Worm (Caenorhabditis elegans) whole organism, L2 larva: ENCODE results near the gene adh-5.

Source experiments
- C34F6.9 ChIP-seq: fragments of 150-350 bp; optimal IDR thresholded peaks from 2 replicates; lab custom pipeline; 2014; ENCODE audit warnings: missing biosample characterization, missing genetic modification characterization
- R02D3.7 ChIP-seq: fragments of 150-350 bp; optimal IDR thresholded peaks from 2 replicates; lab custom pipeline; 2014; ENCODE audit warnings: missing biosample characterization, missing genetic modification characterization
- Y55F3AM.14 ChIP-seq: fragments of 200-800 bp; sonication (Bioruptor generic); optimal IDR thresholded peaks from 2 replicates; lab custom pipeline; 2018; ENCODE audit warnings: mild to moderate bottlenecking, missing genetic modification characterization, missing compliant biosample characterization
- ZK546.5 ChIP-seq: sonication (generic microtip); optimal IDR thresholded peaks from 2 replicates; lab custom pipeline; 2017; ENCODE audit warnings: missing biosample characterization, missing genetic modification characterization
- alr-1 ChIP-seq: fragments of 150-350 bp; optimal IDR thresholded peaks from 2 replicates; lab custom pipeline; 2014; ENCODE audit warnings: missing biosample characterization, missing genetic modification characterization
- aly-2 ChIP-seq: fragments of 150-350 bp; optimal IDR thresholded peaks from 2 replicates; lab custom pipeline; 2014; ENCODE audit warnings: missing biosample characterization, missing genetic modification characterization
- blmp-1 ChIP-seq: sonication (generic microtip); optimal IDR thresholded peaks from 2 replicates; lab custom pipeline; 2017; ENCODE audit warnings: missing genetic modification characterization, mild to moderate bottlenecking, missing compliant biosample characterization, antibody characterized with exemption, moderate library complexity; ENCODE audit not compliant: insufficient read depth
- ceh-82 ChIP-seq: fragments of 150-350 bp; optimal IDR thresholded peaks from 2 replicates; lab custom pipeline; 2014; ENCODE audit warnings: missing biosample characterization, missing genetic modification characterization
- crh-2 ChIP-seq: sonication (generic microtip); optimal IDR thresholded peaks from 2 replicates; lab custom pipeline; 2017; ENCODE audit warnings: missing biosample characterization, missing genetic modification characterization
- dmd-4 ChIP-seq: sonication (generic microtip); optimal IDR thresholded peaks from 2 replicates; lab custom pipeline; 2017; ENCODE audit warnings: missing biosample characterization, missing genetic modification characterization
- egl-27 ChIP-seq: sonication (generic microtip); optimal IDR thresholded peaks from 3 replicates; lab custom pipeline; 2017; ENCODE audit warnings: missing biosample characterization, missing genetic modification reagents, missing genetic modification characterization
- elt-1 ChIP-seq: fragments of 150-350 bp; optimal IDR thresholded peaks from 2 replicates; lab custom pipeline; 2014; ENCODE audit warnings: missing biosample characterization, missing genetic modification characterization
- fos-1 ChIP-seq: fragments of 150-350 bp; optimal IDR thresholded peaks from 2 replicates; lab custom pipeline; 2014; ENCODE audit warnings: missing biosample characterization, missing genetic modification characterization
- gmeb-1 ChIP-seq: fragments of 150-350 bp; optimal IDR thresholded peaks from 2 replicates; lab custom pipeline; 2014; ENCODE audit warnings: missing biosample characterization, missing genetic modification characterization
- lin-11 ChIP-seq: fragments of 150-350 bp; sonication (generic microtip); optimal IDR thresholded peaks from 2 replicates; lab custom pipeline; 2014; ENCODE audit warnings: missing biosample characterization, missing genetic modification characterization, inconsistent platforms, mixed read lengths
- lin-13 ChIP-seq: fragments of 150-350 bp; optimal IDR thresholded peaks from 2 replicates; lab custom pipeline; 2014; ENCODE audit warnings: missing biosample characterization, missing genetic modification reagents, missing genetic modification characterization
- lsy-2 ChIP-seq, 2 experiments: fragments of 150-350 bp in 1 of 2; sonication (generic microtip) in 1 of 2; optimal IDR thresholded peaks; 2 replicates each; lab custom pipeline; 2014 to 2017; ENCODE audit warnings: missing biosample characterization in 2 of 2, missing genetic modification characterization in 2 of 2
- mab-5 ChIP-seq: fragments of 150-350 bp; optimal IDR thresholded peaks from 2 replicates; lab custom pipeline; 2014; ENCODE audit warnings: missing biosample characterization, missing genetic modification characterization
- nhr-10 ChIP-seq: sonication (generic microtip); optimal IDR thresholded peaks from 2 replicates; lab custom pipeline; 2017; ENCODE audit warnings: missing biosample characterization, missing genetic modification characterization
- nhr-11 ChIP-seq: fragments of 150-350 bp; optimal IDR thresholded peaks from 2 replicates; lab custom pipeline; 2014; ENCODE audit warnings: missing biosample characterization, missing genetic modification characterization
- nhr-12 ChIP-seq: fragments of 150-350 bp; optimal IDR thresholded peaks from 2 replicates; lab custom pipeline; 2014; ENCODE audit warnings: missing biosample characterization, missing genetic modification characterization
- nhr-129 ChIP-seq: fragments of 150-350 bp; optimal IDR thresholded peaks from 2 replicates; lab custom pipeline; 2014; ENCODE audit warnings: missing biosample characterization, missing genetic modification characterization
- nhr-21 ChIP-seq: fragments of 150-350 bp; optimal IDR thresholded peaks from 2 replicates; lab custom pipeline; 2014; ENCODE audit warnings: missing biosample characterization, missing genetic modification characterization
- nhr-23 ChIP-seq: fragments of 150-350 bp; optimal IDR thresholded peaks from 2 replicates; lab custom pipeline; 2014; ENCODE audit warnings: missing biosample characterization, missing genetic modification reagents, missing genetic modification characterization
- nhr-237 ChIP-seq: fragments of 150-350 bp; optimal IDR thresholded peaks from 2 replicates; lab custom pipeline; 2014; ENCODE audit warnings: missing biosample characterization, missing genetic modification characterization
- nhr-6 ChIP-seq: fragments of 150-350 bp; optimal IDR thresholded peaks from 2 replicates; lab custom pipeline; 2014; ENCODE audit warnings: missing biosample characterization, missing genetic modification characterization
- nhr-77 ChIP-seq: fragments of 150-350 bp; optimal IDR thresholded peaks from 2 replicates; lab custom pipeline; 2014; ENCODE audit warnings: missing biosample characterization, missing genetic modification characterization
- peb-1 ChIP-seq: fragments of 150-350 bp; optimal IDR thresholded peaks from 2 replicates; lab custom pipeline; 2014; ENCODE audit warnings: missing biosample characterization, missing genetic modification characterization
- sem-4 ChIP-seq: fragments of 150-350 bp; optimal IDR thresholded peaks from 2 replicates; lab custom pipeline; 2014; ENCODE audit warnings: missing biosample characterization, missing genetic modification reagents, missing genetic modification characterization
- snpc-4 ChIP-seq: fragments of 150-350 bp; optimal IDR thresholded peaks from 2 replicates; lab custom pipeline; 2014; ENCODE audit warnings: missing biosample characterization, missing genetic modification characterization
- unc-39 ChIP-seq: fragments of 150-350 bp; optimal IDR thresholded peaks from 2 replicates; lab custom pipeline; 2014; ENCODE audit warnings: missing biosample characterization, missing genetic modification characterization
- unc-55 ChIP-seq: fragments of 150-350 bp; sonication (generic microtip); optimal IDR thresholded peaks from 3 replicates; lab custom pipeline; 2014; ENCODE audit warnings: missing biosample characterization, missing genetic modification reagents, missing genetic modification characterization
- unc-62 ChIP-seq: fragments of 150-350 bp; optimal IDR thresholded peaks from 2 replicates; lab custom pipeline; 2014; ENCODE audit warnings: missing biosample characterization, missing genetic modification reagents, missing genetic modification characterization
- zag-1 ChIP-seq: fragments of 150-350 bp; optimal IDR thresholded peaks from 2 replicates; lab custom pipeline; 2014; ENCODE audit warnings: missing biosample characterization, missing genetic modification characterization
- ztf-1 ChIP-seq: fragments of 200-800 bp; sonication (Bioruptor generic); conservative IDR thresholded peaks from 2 replicates; pipeline ENCODE4 v1.3.6; 2022; ENCODE audit warnings: missing genetic modification characterization, missing compliant biosample characterization
- ztf-11 ChIP-seq: sonication (generic microtip); optimal IDR thresholded peaks from 2 replicates; lab custom pipeline; 2017; ENCODE audit warnings: missing biosample characterization, missing genetic modification characterization
- ztf-4 ChIP-seq: fragments of 150-350 bp; optimal IDR thresholded peaks from 2 replicates; lab custom pipeline; 2014; ENCODE audit warnings: missing biosample characterization, missing genetic modification characterization

adh-5 gene

DNA sequence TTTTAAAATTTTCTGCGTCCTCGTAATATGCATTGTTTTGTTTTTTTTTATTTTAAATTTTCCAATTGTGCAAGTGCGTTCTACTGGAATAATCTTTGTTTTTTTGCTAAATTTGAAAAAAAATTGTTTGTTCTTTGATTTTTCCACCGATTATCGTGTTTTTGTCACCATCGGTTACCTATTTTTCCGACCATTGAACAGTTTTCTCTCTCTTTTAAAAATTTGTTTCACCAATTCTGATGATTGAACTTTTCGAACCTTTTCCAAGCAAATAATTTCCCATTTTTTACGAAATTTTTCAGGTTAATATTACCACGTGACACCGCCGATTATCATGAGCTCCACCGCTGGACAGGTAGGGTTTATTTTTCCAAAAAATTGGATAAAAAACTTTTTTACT, at the start of gene adh-5:
Gene adh-5 (plus strand): TSS at position 301 of the 400 bp plus-strand sequence.
- TF ChIP-seq lsy-2 (tag; optimal IDR thresholded peaks at IDR 0.05; lab: Kevin White, UChicago) (no peak), nhr-21 (tag; lab: Kevin White, UChicago) (no peak), nhr-129 (tag; lab: Kevin White, UChicago) (no peak), zag-1 (no peak), nhr-10 (no peak), R02D3.7 (tag; lab: Kevin White, UChicago) (no peak), mab-5 (no peak), lin-11 (no peak), egl-27 (tag; lab: Kevin White, UChicago) (no peak), unc-39 (no peak), dmd-4 (tag; lab: Kevin White, UChicago) (no peak), unc-55 (GFP tag; lab: Kevin White, UChicago) (no peak), nhr-12 (no peak), snpc-4 (tag; lab: Kevin White, UChicago) (no peak), nhr-77 (no peak), aly-2 (tag; lab: Kevin White, UChicago) (no peak), Y55F3AM.14 (no peak), ztf-11 (tag; lab: Kevin White, UChicago) (no peak)

DNA sequence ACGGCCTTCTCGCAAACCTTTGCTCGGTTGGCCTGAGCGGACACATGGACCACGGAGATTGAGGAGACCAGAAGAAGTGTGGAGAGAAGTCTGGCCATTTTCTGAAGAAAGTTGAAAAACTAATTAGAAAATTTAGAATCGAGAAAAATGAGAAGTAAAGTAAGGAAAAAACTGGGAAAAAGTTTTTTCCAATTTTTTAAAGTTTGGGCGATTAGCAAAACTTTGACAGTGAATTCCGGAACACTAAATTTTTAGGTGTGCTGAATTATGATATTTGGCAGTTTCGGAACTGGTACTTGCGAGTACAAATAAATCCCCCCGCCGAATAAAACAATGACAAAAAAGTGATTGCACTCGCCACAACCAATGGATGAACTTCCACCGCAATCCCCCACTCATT, 44.8 kb upstream of the adh-5 start, which contains the start of gene T02B11.3:
Gene T02B11.3 (minus strand): TSS at position 101 of the 400 bp plus-strand sequence.
- TF ChIP-seq ceh-82 (tag; lab: Kevin White, UChicago) = no peak
- TF ChIP-seq ztf-1 (GFP tag; lab: Robert Waterston, UW) = no peak
- TF ChIP-seq nhr-237 (tag; lab: Kevin White, UChicago) = no peak
- TF ChIP-seq aly-2 (tag; lab: Kevin White, UChicago) = no peak
- TF ChIP-seq egl-27 (tag; lab: Kevin White, UChicago) = no peak
- no peak for TF ChIP-seq ztf-4 (tag; lab: Kevin White, UChicago)

ce11 chrV:871029-871428, 40.5 kb upstream of the adh-5 start, which contains the start of gene T02B11.4:
Gene T02B11.4, minus strand, starts transcription at chrV:871129.
- TF ChIP-seq fos-1 (no peak), ztf-1 (GFP tag; lab: Robert Waterston, UW) (no peak), crh-2 (no peak), alr-1 (tag; lab: Kevin White, UChicago) (no peak), gmeb-1 (tag; lab: Kevin White, UChicago) (no peak), nhr-12 (no peak), nhr-23 (tag; lab: Kevin White, UChicago) (no peak), nhr-6 (no peak)

DNA sequence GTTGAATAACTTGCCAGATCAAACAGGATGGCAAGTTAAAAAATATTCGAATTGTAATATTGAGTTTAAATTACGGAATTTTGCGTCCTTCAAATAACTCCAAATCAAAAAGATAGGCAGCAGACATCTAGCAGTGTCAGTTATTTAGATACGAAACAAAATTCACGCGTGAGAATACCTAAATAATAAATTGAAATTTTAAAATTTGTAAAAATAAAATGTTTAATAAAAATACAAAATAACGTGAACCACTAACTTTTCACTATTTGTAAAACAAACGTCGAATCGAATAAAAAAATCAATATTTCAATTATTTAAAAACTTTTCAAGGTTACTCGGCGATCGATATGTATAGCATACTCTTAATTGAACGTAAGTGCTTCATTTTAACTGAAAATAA, 35.6 kb upstream of the adh-5 start, which contains the start of gene T02B11.9:
Gene T02B11.9 (plus strand): TSS at position 301 of the 400 bp plus-strand sequence.
- TF ChIP-seq lin-13 (GFP tag; lab: Kevin White, UChicago) (no peak), elt-1 (tag; lab: Kevin White, UChicago) (no peak), unc-62 (GFP tag; lab: Kevin White, UChicago) (no peak), sem-4 (no peak), ztf-1 (GFP tag; lab: Robert Waterston, UW) (no peak), C34F6.9 (no peak)

ce11 chrV:878567-878966, 33.0 kb upstream of the adh-5 start, which contains the start of gene T02B11.8:
Gene T02B11.8, minus strand, starts transcription at chrV:878667.
- no peak for TF ChIP-seq snpc-4 (tag; lab: Kevin White, UChicago)

DNA sequence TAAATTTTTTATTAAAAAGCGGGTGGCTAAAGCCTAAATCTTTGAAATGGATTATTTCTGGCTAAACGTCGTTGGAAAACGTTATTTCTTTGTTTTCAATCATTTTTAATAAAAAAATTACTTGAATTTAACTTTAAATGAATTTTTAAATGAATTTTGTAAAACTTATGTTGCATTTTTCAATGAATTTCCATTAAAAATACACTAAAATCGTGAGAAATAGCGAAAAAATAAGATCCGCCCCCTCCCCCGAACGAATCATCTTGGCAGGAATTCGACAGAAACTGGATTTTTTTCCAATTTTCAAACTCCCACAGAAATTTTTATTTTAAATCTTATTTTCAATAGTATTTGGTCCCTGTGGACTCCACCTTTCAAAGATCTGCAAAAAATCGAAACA, 32.4 kb upstream of the adh-5 start, which contains the start of gene srg-53:
Gene srg-53 (plus strand): TSS at position 301 of the 400 bp plus-strand sequence.
- no peak for TF ChIP-seq nhr-10
- no peak for TF ChIP-seq blmp-1 (tag; lab: Kevin White, UChicago)
- TF ChIP-seq ZK546.5 (tag; lab: Kevin White, UChicago) = no peak
- TF ChIP-seq nhr-11 = no peak
- no peak for TF ChIP-seq egl-27 (tag; lab: Kevin White, UChicago)
- TF ChIP-seq nhr-23 (tag; lab: Kevin White, UChicago) = no peak
- TF ChIP-seq ztf-4 (tag; lab: Kevin White, UChicago) = no peak
- TF ChIP-seq fos-1 = no peak
- TF ChIP-seq unc-39 = no peak
- no peak for TF ChIP-seq crh-2
- TF ChIP-seq peb-1 = no peak
- TF ChIP-seq nhr-77 = no peak
- no peak for TF ChIP-seq lin-11
